Fruit fly (Drosophila melanogaster) whole organism, wandering third instar larva: ENCODE measurements around the gene CG17660.

Experiments used
- CG9705 ChIP-seq: fragments of 200-800 bp; sonication (Bioruptor generic); optimal IDR thresholded peaks from 2 replicates; lab custom pipeline; 2018; ENCODE audit warnings: missing biosample characterization, mild to moderate bottlenecking, missing genetic modification characterization
- Dfd ChIP-seq: fragments of >200 bp; optimal IDR thresholded peaks from 2 replicates; lab custom pipeline; 2017; ENCODE audit warnings: missing biosample characterization, missing genetic modification characterization
- Hnf4 ChIP-seq: fragments of 200-800 bp; sonication (Bioruptor generic); optimal IDR thresholded peaks from 2 replicates; lab custom pipeline; 2016; ENCODE audit warnings: missing biosample characterization, mild to moderate bottlenecking, missing genetic modification characterization
- Mio ChIP-seq: sonication (Bioruptor generic); optimal IDR thresholded peaks from 2 replicates; lab custom pipeline; 2016; ENCODE audit warnings: missing biosample characterization, missing genetic modification characterization
- Myc ChIP-seq: fragments of >200 bp; optimal IDR thresholded peaks from 2 replicates; lab custom pipeline; 2017
- OdsH ChIP-seq: fragments of 200-800 bp; sonication (Bioruptor generic); optimal IDR thresholded peaks from 2 replicates; lab custom pipeline; 2016; ENCODE audit warnings: missing biosample characterization, mild to moderate bottlenecking, missing genetic modification characterization
- Rel ChIP-seq, 2 experiments: fragments of 200-800 bp; sonication (Bioruptor generic) in 1 of 2; optimal IDR thresholded peaks; 2 replicates in 1 of 2; 3 replicates in 1 of 2; lab custom pipeline; 2016 to 2019; ENCODE audit warnings: mild to moderate bottlenecking in 2 of 2, missing biosample characterization in 2 of 2, missing genetic modification characterization in 2 of 2, moderate library complexity in 1 of 2
- dl ChIP-seq, 2 experiments: fragments of 175-275, 200-275 bp in 1 of 2; fragments of 200-275 bp in 1 of 2; sonication (Bioruptor generic); optimal IDR thresholded peaks; lab custom pipeline; 2018; ENCODE audit warnings: mild to moderate bottlenecking in 2 of 2, missing biosample characterization in 2 of 2, missing genetic modification characterization in 2 of 2, moderate library complexity in 2 of 2; ENCODE audit not compliant: partially characterized antibody in 2 of 2, insufficient read depth in 1 of 2
- h ChIP-seq: fragments of 200-800 bp; sonication (Bioruptor generic); optimal IDR thresholded peaks from 3 replicates; lab custom pipeline; 2016; ENCODE audit warnings: missing biosample characterization, mild to moderate bottlenecking, missing genetic modification characterization
- pan ChIP-seq: fragments of >200 bp; optimal IDR thresholded peaks from 2 replicates; lab custom pipeline; 2017
- sv ChIP-seq: fragments of 200-800 bp; sonication (Bioruptor generic); optimal IDR thresholded peaks from 3 replicates; lab custom pipeline; 2016; ENCODE audit warnings: missing biosample characterization, missing genetic modification characterization

- TF ChIP-seq h (GFP tag; lab: Kevin White, UChicago), result peak; percentile 69
- TF ChIP-seq OdsH, result peak; percentile 64
- TF ChIP-seq Dfd, result no peak
- peak in 1 of 2 experiments; percentile 34 for TF ChIP-seq dl (GFP tag; optimal IDR thresholded peaks at IDR 0.05; lab: Kevin White, UChicago; ENCODE audit: insufficient read depth in 1 of 2, partially characterized antibody in 2 of 2)
- TF ChIP-seq Hnf4 (GFP tag; lab: Kevin White, UChicago), result peak; percentile 31
- TF ChIP-seq sv, result peak; percentile 92
- TF ChIP-seq CG9705, result no peak
- no peak for TF ChIP-seq Mio (GFP tag; lab: Kevin White, UChicago)
- TF ChIP-seq Myc (lab: Kevin White, UChicago), result no peak
- no peak for TF ChIP-seq pan (lab: Kevin White, UChicago)
- no peak for TF ChIP-seq Rel (GFP tag; optimal IDR thresholded peaks at IDR 0.05; lab: Kevin White, UChicago)
- TF ChIP-seq Rel (tag; optimal IDR thresholded peaks at IDR 0.05; lab: Kevin White, UChicago), result no peak
Measured at dm6 chr2L:1737057-1737581, 26.9 kb upstream of the CG17660 start.
